Worm (Caenorhabditis elegans): ENCODE measurements around the gene F17C11.26.
A peak's percentile ranks its signal among the peaks of the same experiment; 100 is the strongest.

Gene F17C11.26

ce11 chrV:10896295-10896694 is 45.0 kb upstream of the F17C11.26 start, which contains the start of gene F32D8.13:
F32D8.13 (minus strand) TSS chrV:10896543.
- TF ChIP-seq mdl-1 (tag; optimal IDR thresholded peaks at IDR 0.05) = no peak
- no peak for TF ChIP-seq sea-2 (GFP tag; optimal IDR thresholded peaks at IDR 0.05)
- no peak for TF ChIP-seq aly-2 (tag; optimal IDR thresholded peaks at IDR 0.05)
- no peak for TF ChIP-seq nhr-67 (tag; optimal IDR thresholded peaks at IDR 0.05)
- no peak for TF ChIP-seq fkh-2 (tag; optimal IDR thresholded peaks at IDR 0.05)
- TF ChIP-seq elt-1 (tag; optimal IDR thresholded peaks at IDR 0.05) = no peak
- TF ChIP-seq nhr-23 (tag; optimal IDR thresholded peaks at IDR 0.05) = peak; percentile 18
- TF ChIP-seq nhr-43 (tag; optimal IDR thresholded peaks at IDR 0.05; ENCODE audit: poor library complexity, severe bottlenecking) = peak; percentile 5
- no peak for TF ChIP-seq zag-1 (tag; optimal IDR thresholded peaks at IDR 0.05)

DNA sequence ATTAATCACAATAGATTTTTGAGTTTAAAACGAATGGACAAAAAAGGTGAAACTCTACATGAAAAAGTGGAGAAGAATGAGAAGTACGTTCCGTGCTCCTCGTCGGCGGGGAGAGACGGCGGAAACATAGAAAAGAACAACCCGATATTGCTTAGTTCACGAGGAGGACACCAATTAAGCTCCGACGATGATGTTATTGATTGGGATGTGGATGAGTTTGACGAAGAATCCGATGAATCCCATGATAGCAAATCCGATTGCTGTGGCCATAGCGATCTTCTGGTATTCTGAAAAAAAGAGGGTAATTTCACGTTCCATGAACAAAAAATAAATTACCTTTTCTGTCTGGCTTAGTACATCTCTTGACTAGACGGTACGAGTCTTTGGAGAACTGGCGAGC is 44.5 kb upstream of the F17C11.26 start:
- TF ChIP-seq pha-4 (tag; optimal IDR thresholded peaks at IDR 0.05) = no peak
- TF ChIP-seq pqm-1 (tag; optimal IDR thresholded peaks at IDR 0.05) = no peak
- TF ChIP-seq jun-1 (tag; optimal IDR thresholded peaks at IDR 0.05) = no peak
- TF ChIP-seq eor-1 (tag; optimal IDR thresholded peaks at IDR 0.05) = no peak
- no peak for TF ChIP-seq elt-2 (tag; optimal IDR thresholded peaks at IDR 0.05)
- no peak for TF ChIP-seq nhr-67 (tag; optimal IDR thresholded peaks at IDR 0.05)
- TF ChIP-seq fkh-10 (GFP tag; optimal IDR thresholded peaks at IDR 0.05) = no peak
- TF ChIP-seq ceh-28 (tag; optimal IDR thresholded peaks at IDR 0.05) = no peak
- no peak for TF ChIP-seq nhr-237 (tag; optimal IDR thresholded peaks at IDR 0.05)
- no peak for TF ChIP-seq zag-1 (tag; optimal IDR thresholded peaks at IDR 0.05)
- TF ChIP-seq nhr-25 (tag; optimal IDR thresholded peaks at IDR 0.05) = no peak
- no peak for TF ChIP-seq elt-3 (tag; optimal IDR thresholded peaks at IDR 0.05)
- TF ChIP-seq ceh-9 (tag; optimal IDR thresholded peaks at IDR 0.05) = no peak
- TF ChIP-seq ztf-4 (tag; optimal IDR thresholded peaks at IDR 0.05) = no peak
- TF ChIP-seq lin-15B (tag; optimal IDR thresholded peaks at IDR 0.05) = no peak
- TF ChIP-seq skn-1 (tag; optimal IDR thresholded peaks at IDR 0.05) = no peak
- no peak for TF ChIP-seq elt-1 (tag; optimal IDR thresholded peaks at IDR 0.05)
- TF ChIP-seq nfya-1 (tag; optimal IDR thresholded peaks at IDR 0.05; ENCODE audit: insufficient read depth) = no peak
- no peak for TF ChIP-seq ZK546.5 (tag; optimal IDR thresholded peaks at IDR 0.05)

ce11 chrV:10897106-10897171 is 44.3 kb upstream of the F17C11.26 start, which contains the start of gene sec-61.G:
sec-61.G (minus strand) TSS chrV:10897143.
- no peak for TF ChIP-seq nhr-237 (tag; optimal IDR thresholded peaks at IDR 0.05)
- no peak for TF ChIP-seq aly-2 (tag; optimal IDR thresholded peaks at IDR 0.05)
- TF ChIP-seq fkh-2 (tag; optimal IDR thresholded peaks at IDR 0.05) = no peak
- TF ChIP-seq zag-1 (tag; optimal IDR thresholded peaks at IDR 0.05) = no peak
- TF ChIP-seq elt-3 (tag; optimal IDR thresholded peaks at IDR 0.05) = no peak
- no peak for TF ChIP-seq fos-1 (tag; optimal IDR thresholded peaks at IDR 0.05)
- TF ChIP-seq nhr-28 (tag; optimal IDR thresholded peaks at IDR 0.05) = no peak
- no peak for TF ChIP-seq nhr-12 (tag; optimal IDR thresholded peaks at IDR 0.05)
- no peak for TF ChIP-seq R02D3.7 (tag; optimal IDR thresholded peaks at IDR 0.05)
- TF ChIP-seq fkh-10 (GFP tag; optimal IDR thresholded peaks at IDR 0.05) = no peak
- no peak for TF ChIP-seq mml-1 (tag; optimal IDR thresholded peaks at IDR 0.05)
- no peak for TF ChIP-seq ceh-28 (tag; optimal IDR thresholded peaks at IDR 0.05)
- TF ChIP-seq sea-2 (GFP tag; optimal IDR thresholded peaks at IDR 0.05) = no peak
- no peak for TF ChIP-seq pqm-1 (tag; optimal IDR thresholded peaks at IDR 0.05)
- TF ChIP-seq ceh-82 (tag; optimal IDR thresholded peaks at IDR 0.05) = no peak
- no peak for TF ChIP-seq lin-39 (tag; optimal IDR thresholded peaks at IDR 0.05)

DNA sequence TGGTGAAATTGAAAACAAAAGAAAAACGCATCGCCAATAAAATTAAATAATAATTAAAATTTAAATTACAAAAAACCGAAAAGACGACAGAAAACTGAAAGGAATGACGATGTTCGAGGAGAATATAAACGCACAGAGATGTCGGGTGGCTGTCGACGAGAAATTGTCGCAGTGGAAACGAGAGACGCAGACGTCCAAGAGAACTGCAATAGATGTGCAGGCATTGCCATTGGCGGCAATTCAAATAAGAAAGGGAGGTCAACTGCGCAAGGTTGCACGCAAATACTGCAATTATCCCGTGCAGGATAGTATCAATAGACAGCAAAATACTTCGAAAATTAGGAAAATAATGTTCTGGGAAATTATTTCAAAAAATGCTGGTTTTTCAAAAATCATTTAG is 44.1 kb upstream of the F17C11.26 start:
- TF ChIP-seq lin-15B (tag; optimal IDR thresholded peaks at IDR 0.05) (peak; percentile 99), ztf-4 (tag; optimal IDR thresholded peaks at IDR 0.05) (peak; percentile 90), egl-27 (tag; optimal IDR thresholded peaks at IDR 0.05) (peak; percentile 74), nhr-12 (tag; optimal IDR thresholded peaks at IDR 0.05) (no peak), ceh-28 (tag; optimal IDR thresholded peaks at IDR 0.05) (peak; percentile 95), sea-2 (GFP tag; optimal IDR thresholded peaks at IDR 0.05) (peak; percentile 53), ceh-9 (tag; optimal IDR thresholded peaks at IDR 0.05) (peak; percentile 11), hmg-11 (tag; optimal IDR thresholded peaks at IDR 0.05) (peak; percentile 95), pha-4 (tag; optimal IDR thresholded peaks at IDR 0.05) (peak; percentile 99), nfya-1 (tag; optimal IDR thresholded peaks at IDR 0.05; ENCODE audit: insufficient read depth) (peak; percentile 98), fkh-2 (tag; optimal IDR thresholded peaks at IDR 0.05) (peak; percentile 59), lsy-12 (tag; optimal IDR thresholded peaks at IDR 0.05) (peak; percentile 99), elt-3 (tag; optimal IDR thresholded peaks at IDR 0.05) (peak; percentile 67 to 96 (median 72)), R02D3.7 (tag; optimal IDR thresholded peaks at IDR 0.05) (peak; percentile 94), ama-1 (optimal IDR thresholded peaks at IDR 0.05) (peak; percentile 91), nhr-43 (tag; optimal IDR thresholded peaks at IDR 0.05; ENCODE audit: poor library complexity, severe bottlenecking) (peak; percentile 99), zag-1 (tag; optimal IDR thresholded peaks at IDR 0.05) (peak; percentile 89), daf-12 (tag; optimal IDR thresholded peaks at IDR 0.05) (peak; percentile 65), tbx-2 (tag; optimal IDR thresholded peaks at IDR 0.05) (peak; percentile 96), ztf-11 (tag; optimal IDR thresholded peaks at IDR 0.05) (no peak), fos-1 (tag; optimal IDR thresholded peaks at IDR 0.05) (peak; percentile 85), nhr-25 (tag; optimal IDR thresholded peaks at IDR 0.05) (peak; percentile 100), snpc-4 (tag; optimal IDR thresholded peaks at IDR 0.05) (peak; percentile 96), egl-5 (tag; optimal IDR thresholded peaks at IDR 0.05) (peak; percentile 97), ceh-16 (tag; optimal IDR thresholded peaks at IDR 0.05) (peak; percentile 28), lin-39 (tag; optimal IDR thresholded peaks at IDR 0.05) (peak; percentile 98), jun-1 (tag; optimal IDR thresholded peaks at IDR 0.05) (peak; percentile 97), unc-39 (tag; optimal IDR thresholded peaks at IDR 0.05) (no peak), nhr-67 (tag; optimal IDR thresholded peaks at IDR 0.05) (peak; percentile 48), nhr-28 (tag; optimal IDR thresholded peaks at IDR 0.05) (peak; percentile 81), mml-1 (tag; optimal IDR thresholded peaks at IDR 0.05) (no peak), nhr-237 (tag; optimal IDR thresholded peaks at IDR 0.05) (no peak), pqm-1 (tag; optimal IDR thresholded peaks at IDR 0.05) (peak; percentile 92), nhr-11 (tag; optimal IDR thresholded peaks at IDR 0.05) (peak; percentile 96), nhr-23 (tag; optimal IDR thresholded peaks at IDR 0.05) (peak; percentile 100), skn-1 (tag; optimal IDR thresholded peaks at IDR 0.05) (peak; percentile 95), elt-1 (tag; optimal IDR thresholded peaks at IDR 0.05) (peak; percentile 92)

All from whole organism, L3 larva.